Fruit fly (Drosophila melanogaster) whole organism, embryonic: ENCODE measurements around the gene CG15404.

Experiments used
- Awh ChIP-seq: fragments of 200-800 bp; sonication (Bioruptor generic); IDR thresholded peaks from 2 replicates; pipeline ENCODE4, ENCODE4 v1.3.6; 2022; ENCODE audit warnings: missing biosample characterization, missing genetic modification characterization
- CG10431 ChIP-seq: fragments of 200-800 bp; sonication (Bioruptor generic); optimal IDR thresholded peaks from 3 replicates; lab custom pipeline; 2018; ENCODE audit warnings: missing biosample characterization, mild to moderate bottlenecking, missing genetic modification characterization
- CG11085 ChIP-seq: fragments of 200-800 bp; sonication (Bioruptor generic); IDR thresholded peaks from 2 replicates; pipeline ENCODE4 v1.3.6; 2022; ENCODE audit warnings: missing biosample characterization, missing genetic modification characterization
- CG11247 ChIP-seq: fragments of 200-800 bp; sonication (Bioruptor generic); IDR thresholded peaks from 2 replicates; pipeline ENCODE4 v1.3.6; 2022; ENCODE audit warnings: missing biosample characterization, missing genetic modification characterization
- CG11560 ChIP-seq: fragments of 200-800 bp; sonication (Bioruptor generic); IDR thresholded peaks from 3 replicates; pipeline ENCODE4 v1.3.6; 2022; ENCODE audit warnings: missing biosample characterization, missing genetic modification characterization
- CG11695 ChIP-seq: fragments of 200-800 bp; sonication (Bioruptor generic); IDR thresholded peaks from 3 replicates; pipeline ENCODE4 v1.3.6; 2022; ENCODE audit warnings: missing biosample characterization, missing genetic modification characterization
- CG11696 ChIP-seq: fragments of 200-800 bp; sonication (Bioruptor generic); IDR thresholded peaks from 2 replicates; pipeline ENCODE4 v1.3.6; 2022; ENCODE audit warnings: missing biosample characterization, missing genetic modification characterization
- CG13424 ChIP-seq: fragments of 200-800 bp; sonication (Bioruptor generic); optimal IDR thresholded peaks from 2 replicates; lab custom pipeline; 2019; ENCODE audit warnings: missing biosample characterization, mild to moderate bottlenecking, missing genetic modification characterization, moderate library complexity
- CG16813 ChIP-seq: fragments of 200-800 bp; sonication (Bioruptor generic); IDR thresholded peaks from 3 replicates; pipeline ENCODE4 v1.3.6; 2022; ENCODE audit warnings: missing biosample characterization, missing genetic modification characterization; ENCODE audit not compliant: partially characterized antibody
- CG18599 ChIP-seq: fragments of 200-800 bp; sonication (Bioruptor generic); optimal IDR thresholded peaks from 3 replicates; lab custom pipeline; 2017; ENCODE audit warnings: missing biosample characterization, missing genetic modification characterization, mild to moderate bottlenecking, moderate library complexity, missing genetic modification reagents
- CG18619 ChIP-seq: fragments of 200-800 bp; sonication (Bioruptor generic); optimal IDR thresholded peaks from 3 replicates; lab custom pipeline; 2017; ENCODE audit warnings: missing biosample characterization, mild to moderate bottlenecking, missing genetic modification characterization
- CG18764 ChIP-seq: fragments of 200-800 bp; sonication (Bioruptor generic); optimal IDR thresholded peaks from 3 replicates; lab custom pipeline; 2016; ENCODE audit warnings: missing biosample characterization, missing genetic modification characterization
- CG32772 ChIP-seq: fragments of 200-800 bp; sonication (Bioruptor generic); IDR thresholded peaks from 2 replicates; pipeline ENCODE4 v1.3.6; 2022; ENCODE audit warnings: missing biosample characterization, missing genetic modification characterization
- CG3838 ChIP-seq: fragments of 200-800 bp; sonication (Bioruptor generic); optimal IDR thresholded peaks from 3 replicates; lab custom pipeline; 2016; ENCODE audit warnings: missing biosample characterization, missing genetic modification characterization
- CG4360 ChIP-seq: fragments of 200-800 bp; sonication (Bioruptor generic); IDR thresholded peaks from 2 replicates; pipeline ENCODE4 v1.3.6; 2022; ENCODE audit warnings: missing biosample characterization, missing genetic modification characterization
- CG7928 ChIP-seq: fragments of 200-800 bp; sonication (Bioruptor generic); optimal IDR thresholded peaks from 2 replicates; lab custom pipeline; 2017; ENCODE audit warnings: missing biosample characterization, mild to moderate bottlenecking, missing genetic modification characterization
- CG8290 ChIP-seq, 3 experiments: fragments of 200-800 bp; sonication (Bioruptor generic); optimal IDR thresholded peaks; 2 replicates each; lab custom pipeline; 2016 to 2019; ENCODE audit warnings: missing biosample characterization in 3 of 3, missing genetic modification characterization in 3 of 3, mild to moderate bottlenecking in 2 of 3, moderate library complexity in 1 of 3
- CG8388 ChIP-seq: fragments of 200-800 bp; sonication (Bioruptor generic); optimal IDR thresholded peaks from 2 replicates; lab custom pipeline; 2019; ENCODE audit warnings: missing biosample characterization, mild to moderate bottlenecking, missing genetic modification characterization, moderate library complexity
- Dfd ChIP-seq, 2 experiments: fragments of >200 bp; optimal IDR thresholded peaks; 2 replicates each; lab custom pipeline; 2017; ENCODE audit warnings: missing biosample characterization in 2 of 2, missing genetic modification characterization in 2 of 2
- Dip3 ChIP-seq: fragments of 200-800 bp; sonication (Bioruptor generic); optimal IDR thresholded peaks from 3 replicates; lab custom pipeline; 2016; ENCODE audit warnings: missing biosample characterization, missing genetic modification characterization
- Dll ChIP-seq: fragments of 200-800 bp; sonication (Bioruptor generic); IDR thresholded peaks from 4 replicates; pipeline ENCODE4 v1.3.6; 2022; ENCODE audit warnings: missing biosample characterization, missing genetic modification characterization; ENCODE audit not compliant: partially characterized antibody
- Doc3 ChIP-seq: fragments of 200-800 bp; sonication (Bioruptor generic); IDR thresholded peaks from 3 replicates; pipeline ENCODE4 v1.3.6; 2022; ENCODE audit warnings: missing biosample characterization, missing genetic modification characterization; ENCODE audit not compliant: partially characterized antibody
- ERR ChIP-seq: fragments of 200-800 bp; sonication (Bioruptor generic); optimal IDR thresholded peaks from 2 replicates; lab custom pipeline; 2016; ENCODE audit warnings: missing biosample characterization, missing genetic modification characterization
- Ets97D ChIP-seq: fragments of 200-800 bp; sonication (Bioruptor generic); optimal IDR thresholded peaks from 3 replicates; lab custom pipeline; 2016; ENCODE audit warnings: missing biosample characterization, missing genetic modification characterization
- Neu2 ChIP-seq: fragments of 200-800 bp; sonication (Bioruptor generic); optimal IDR thresholded peaks from 3 replicates; lab custom pipeline; 2016; ENCODE audit warnings: missing biosample characterization, missing genetic modification characterization, borderline replicate concordance
- Nf-YB ChIP-seq: fragments of 200-800 bp; sonication (Bioruptor generic); optimal IDR thresholded peaks from 3 replicates; lab custom pipeline; 2019; ENCODE audit warnings: missing biosample characterization, mild to moderate bottlenecking, missing genetic modification characterization, moderate library complexity
- NfI ChIP-seq: fragments of 200-800 bp; sonication (Bioruptor generic); optimal IDR thresholded peaks from 3 replicates; lab custom pipeline; 2018; ENCODE audit warnings: missing biosample characterization, mild to moderate bottlenecking, missing genetic modification characterization, moderate library complexity
- Opbp ChIP-seq: fragments of 200-800 bp; sonication (Bioruptor generic); IDR thresholded peaks from 3 replicates; pipeline ENCODE4 v1.3.6; 2022; ENCODE audit warnings: missing biosample characterization, missing genetic modification characterization; ENCODE audit not compliant: partially characterized antibody
- Rx ChIP-seq: fragments of 200-800 bp; sonication (Bioruptor generic); IDR thresholded peaks from 2 replicates; pipeline ENCODE4 v1.3.6; 2022; ENCODE audit warnings: missing biosample characterization, missing genetic modification characterization
- Xrp1 ChIP-seq: fragments of 200-800 bp; sonication (Bioruptor generic); IDR thresholded peaks from 2 replicates; pipeline ENCODE4 v1.3.6; 2022; ENCODE audit warnings: missing biosample characterization, missing genetic modification characterization
- ab ChIP-seq: fragments of 200-800 bp; sonication (Bioruptor generic); optimal IDR thresholded peaks from 2 replicates; lab custom pipeline; 2016; ENCODE audit warnings: missing biosample characterization, missing genetic modification characterization
- bigmax ChIP-seq: fragments of 200-800 bp; sonication (Bioruptor generic); optimal IDR thresholded peaks from 2 replicates; lab custom pipeline; 2018; ENCODE audit warnings: missing biosample characterization, mild to moderate bottlenecking, missing genetic modification characterization
- chif ChIP-seq, 2 experiments: fragments of 200-800 bp; sonication (Bioruptor generic); optimal IDR thresholded peaks; 3 replicates each; lab custom pipeline; 2016; ENCODE audit warnings: missing biosample characterization in 2 of 2, missing genetic modification characterization in 2 of 2
- dimm ChIP-seq: fragments of 200-800 bp; sonication (Bioruptor generic); IDR thresholded peaks from 2 replicates; pipeline ENCODE4 v1.3.6; 2022; ENCODE audit warnings: missing biosample characterization, missing genetic modification characterization
- dm ChIP-seq: fragments of 200-800 bp; sonication (Bioruptor generic); optimal IDR thresholded peaks from 3 replicates; lab custom pipeline; 2016; ENCODE audit warnings: missing biosample characterization, missing genetic modification characterization
- dmrt11E ChIP-seq: fragments of 200-800 bp; sonication (Bioruptor generic); optimal IDR thresholded peaks from 3 replicates; lab custom pipeline; 2018; ENCODE audit warnings: missing biosample characterization, mild to moderate bottlenecking, missing genetic modification characterization, moderate library complexity
- eve ChIP-seq, 2 experiments: fragments of >200 bp; optimal IDR thresholded peaks; 2 replicates each; lab custom pipeline; 2017; ENCODE audit warnings: missing biosample characterization in 2 of 2, missing genetic modification characterization in 2 of 2
- exex ChIP-seq: fragments of 200-800 bp; sonication (Bioruptor generic); optimal IDR thresholded peaks from 4 replicates; lab custom pipeline; 2018; ENCODE audit warnings: missing biosample characterization, mild to moderate bottlenecking, missing genetic modification characterization, moderate library complexity
- eyg ChIP-seq: fragments of 200-800 bp; sonication (Bioruptor generic); optimal IDR thresholded peaks from 3 replicates; lab custom pipeline; 2016; ENCODE audit warnings: missing biosample characterization, missing genetic modification characterization
- fu2 ChIP-seq: fragments of 200-800 bp; sonication (Bioruptor generic); optimal IDR thresholded peaks from 2 replicates; lab custom pipeline; 2016; ENCODE audit warnings: missing biosample characterization, missing genetic modification characterization
- gt ChIP-seq: fragments of 200-800 bp; sonication (Bioruptor generic); IDR thresholded peaks from 2 replicates; pipeline ENCODE4 v1.3.6; 2022; ENCODE audit warnings: missing biosample characterization, missing genetic modification characterization
- h ChIP-seq: fragments of >200 bp; optimal IDR thresholded peaks from 2 replicates; lab custom pipeline; 2017
- kni ChIP-seq: fragments of 200-800 bp; sonication (Bioruptor generic); optimal IDR thresholded peaks from 3 replicates; lab custom pipeline; 2017; ENCODE audit warnings: mild to moderate bottlenecking, missing biosample characterization, missing genetic modification reagents, missing genetic modification characterization
- lilli ChIP-seq: fragments of 200-800 bp; sonication (Bioruptor generic); optimal IDR thresholded peaks from 3 replicates; lab custom pipeline; 2016; ENCODE audit warnings: missing biosample characterization, missing genetic modification characterization
- lov ChIP-seq, 2 experiments: fragments of 200-800 bp in 1 of 2; fragments of >200 bp in 1 of 2; sonication (Bioruptor generic) in 1 of 2; IDR thresholded peaks in 1 of 2; optimal IDR thresholded peaks in 1 of 2; 2 replicates in 1 of 2; 3 replicates in 1 of 2; pipeline versions ENCODE4 v1.3.6 to Lab custom; 2017 to 2022; ENCODE audit warnings: missing biosample characterization in 1 of 2, missing genetic modification characterization in 1 of 2
- mam ChIP-seq: fragments of 200-800 bp; sonication (Bioruptor generic); optimal IDR thresholded peaks from 3 replicates; lab custom pipeline; 2016; ENCODE audit warnings: missing biosample characterization, missing genetic modification characterization
- otp ChIP-seq: fragments of 200-800 bp; sonication (Bioruptor generic); IDR thresholded peaks from 3 replicates; pipeline ENCODE4, ENCODE4 v1.3.6; 2022; ENCODE audit warnings: missing biosample characterization, missing genetic modification characterization
- schlank ChIP-seq: fragments of 200-800 bp; sonication (Bioruptor generic); optimal IDR thresholded peaks from 2 replicates; lab custom pipeline; 2018; ENCODE audit warnings: missing biosample characterization, mild to moderate bottlenecking, missing genetic modification characterization
- sqz ChIP-seq: fragments of 200-800 bp; sonication (Bioruptor generic); optimal IDR thresholded peaks from 3 replicates; lab custom pipeline; 2018; ENCODE audit warnings: missing biosample characterization, mild to moderate bottlenecking, missing genetic modification characterization
- vfl ChIP-seq: fragments of 200-800 bp; sonication (Bioruptor generic); optimal IDR thresholded peaks from 2 replicates; lab custom pipeline; 2016; ENCODE audit warnings: missing biosample characterization, missing genetic modification characterization

Gene CG15404

DNA sequence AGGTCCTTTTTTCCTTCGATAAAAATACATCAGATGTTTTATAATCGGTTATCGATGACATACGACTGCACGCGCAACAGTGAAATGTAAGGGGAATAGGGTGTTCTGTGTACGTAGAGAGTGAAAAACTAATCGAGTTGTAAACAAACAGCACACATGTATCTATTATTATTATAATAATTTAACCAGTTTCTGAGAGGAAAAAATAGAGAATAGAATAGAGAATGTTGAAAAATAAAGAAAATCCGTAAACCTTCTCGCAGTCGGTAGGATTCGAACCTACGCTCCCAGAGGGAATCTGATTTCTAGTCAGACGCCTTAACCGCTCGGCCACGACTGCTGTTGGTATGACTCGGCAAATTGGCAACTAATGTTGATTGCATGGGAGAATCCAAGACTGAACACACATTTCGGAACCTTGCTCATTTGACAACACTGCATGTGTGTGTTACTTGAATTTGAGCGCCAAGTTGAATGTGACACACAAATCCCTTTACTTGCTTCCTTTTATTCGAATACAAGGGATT is 964 bp upstream of the CG15404 start (continued):
- no peak for TF ChIP-seq CG8290 (GFP tag; optimal IDR thresholded peaks at IDR 0.05; lab: Kevin White, UChicago)
- TF ChIP-seq CG8290 (tag; optimal IDR thresholded peaks at IDR 0.05; lab: Kevin White, UChicago): peak in 1 of 2 experiments; percentile 24
- no peak for TF ChIP-seq CG18599 (GFP tag; lab: Kevin White, UChicago)
- no peak for TF ChIP-seq Awh (GFP tag; lab: Robert Waterston, UW)
- TF ChIP-seq NfI (GFP tag; lab: Kevin White, UChicago): no peak
- no peak for TF ChIP-seq CG13424 (tag; lab: Kevin White, UChicago)
- TF ChIP-seq Opbp (GFP tag; lab: Robert Waterston, UW): peak; percentile 94; the same call in 2 of the 3 replicates
- no peak for TF ChIP-seq schlank (tag; lab: Kevin White, UChicago)
- TF ChIP-seq dimm (GFP tag; lab: Robert Waterston, UW): no peak
- no peak for TF ChIP-seq CG32772 (GFP tag; lab: Robert Waterston, UW)
- peak; percentile 39; the same call in 1 of the 3 replicates for TF ChIP-seq otp (GFP tag; lab: Robert Waterston, UW)
- no peak for TF ChIP-seq CG4360 (GFP tag; lab: Robert Waterston, UW)
- TF ChIP-seq eyg (GFP tag; lab: Kevin White, UChicago): no peak
- TF ChIP-seq sqz (GFP tag; lab: Kevin White, UChicago): peak; percentile 58
- TF ChIP-seq Dfd (GFP tag; optimal IDR thresholded peaks at IDR 0.05; lab: Kevin White, UChicago): no peak
- TF ChIP-seq Xrp1 (GFP tag; lab: Robert Waterston, UW): 0 out of 2 replicates have a peak, but pooled peaks have one; percentile 22
- peak; percentile 2 for TF ChIP-seq CG8388
- TF ChIP-seq ab (GFP tag; lab: Kevin White, UChicago): no peak
- peak; percentile 2 for TF ChIP-seq exex
- peak in 1 of 2 experiments; percentile 19 for TF ChIP-seq eve (GFP tag; optimal IDR thresholded peaks at IDR 0.05; lab: Kevin White, UChicago)
- TF ChIP-seq CG7928 (GFP tag; lab: Kevin White, UChicago): no peak
- no peak for TF ChIP-seq CG11695 (GFP tag; lab: Robert Waterston, UW)
- TF ChIP-seq bigmax (GFP tag; lab: Kevin White, UChicago): no peak
- no peak for TF ChIP-seq CG18619 (GFP tag; lab: Kevin White, UChicago)
- no peak for TF ChIP-seq CG18764
- no peak for TF ChIP-seq vfl (GFP tag; lab: Kevin White, UChicago)
- no peak for TF ChIP-seq CG11085
- peak; percentile 31; the same call in 1 of the 3 replicates for TF ChIP-seq Doc3 (GFP tag; lab: Robert Waterston, UW)
- no peak for TF ChIP-seq kni (GFP tag; lab: Kevin White, UChicago)
- no peak for TF ChIP-seq fu2 (GFP tag; lab: Kevin White, UChicago)
- TF ChIP-seq Dll (GFP tag; lab: Robert Waterston, UW): peak; percentile 71
- peak; percentile 91 for TF ChIP-seq CG16813 (GFP tag; lab: Robert Waterston, UW)
- TF ChIP-seq CG11247 (GFP tag; lab: Robert Waterston, UW): no peak
- no peak for TF ChIP-seq mam (GFP tag; lab: Kevin White, UChicago)
- TF ChIP-seq dm (GFP tag; lab: Kevin White, UChicago): no peak
- peak; percentile 31 for TF ChIP-seq CG10431 (GFP tag; lab: Kevin White, UChicago)
- peak; percentile 33 for TF ChIP-seq lilli (GFP tag; lab: Kevin White, UChicago)
- no peak for TF ChIP-seq Rx
- TF ChIP-seq Ets97D: no peak
- no peak; the same call in 1 of the 2 replicates for TF ChIP-seq CG11696 (GFP tag; lab: Robert Waterston, UW)
- no peak for TF ChIP-seq CG11560 (tag; lab: Robert Waterston, UW)
- TF ChIP-seq CG3838: no peak
- TF ChIP-seq chif (GFP tag; optimal IDR thresholded peaks at IDR 0.05; lab: Kevin White, UChicago): no peak
- no peak for TF ChIP-seq h (lab: Kevin White, UChicago)
- TF ChIP-seq lov (optimal IDR thresholded peaks at IDR 0.05; lab: Kevin White, UChicago): no peak
- 0 out of 3 replicates have a peak, but pooled peaks have one; percentile 40 for TF ChIP-seq lov (GFP tag; IDR thresholded peaks at IDR 0.05; lab: Robert Waterston, UW)
- TF ChIP-seq dmrt11E (tag; lab: Kevin White, UChicago): no peak
- TF ChIP-seq Dip3 (GFP tag; lab: Kevin White, UChicago): no peak
- no peak for TF ChIP-seq gt (GFP tag; lab: Robert Waterston, UW)
- no peak for TF ChIP-seq Nf-YB (GFP tag; lab: Kevin White, UChicago)
- no peak for TF ChIP-seq Neu2 (GFP tag; lab: Kevin White, UChicago)
- TF ChIP-seq ERR (GFP tag; lab: Kevin White, UChicago): no peak
